Fruit fly (Drosophila melanogaster) S2 (cell line): ENCODE results near the gene CG7402.

Experiments
- CG8478 ChIP-seq: fragments of >200 bp; optimal IDR thresholded peaks from 2 replicates; lab custom pipeline; 2018
- CTCF ChIP-seq, 2 experiments: fragments of >200 bp; optimal IDR thresholded peaks; 2 replicates each; lab custom pipeline; 2018

CG7402 gene

DNA sequence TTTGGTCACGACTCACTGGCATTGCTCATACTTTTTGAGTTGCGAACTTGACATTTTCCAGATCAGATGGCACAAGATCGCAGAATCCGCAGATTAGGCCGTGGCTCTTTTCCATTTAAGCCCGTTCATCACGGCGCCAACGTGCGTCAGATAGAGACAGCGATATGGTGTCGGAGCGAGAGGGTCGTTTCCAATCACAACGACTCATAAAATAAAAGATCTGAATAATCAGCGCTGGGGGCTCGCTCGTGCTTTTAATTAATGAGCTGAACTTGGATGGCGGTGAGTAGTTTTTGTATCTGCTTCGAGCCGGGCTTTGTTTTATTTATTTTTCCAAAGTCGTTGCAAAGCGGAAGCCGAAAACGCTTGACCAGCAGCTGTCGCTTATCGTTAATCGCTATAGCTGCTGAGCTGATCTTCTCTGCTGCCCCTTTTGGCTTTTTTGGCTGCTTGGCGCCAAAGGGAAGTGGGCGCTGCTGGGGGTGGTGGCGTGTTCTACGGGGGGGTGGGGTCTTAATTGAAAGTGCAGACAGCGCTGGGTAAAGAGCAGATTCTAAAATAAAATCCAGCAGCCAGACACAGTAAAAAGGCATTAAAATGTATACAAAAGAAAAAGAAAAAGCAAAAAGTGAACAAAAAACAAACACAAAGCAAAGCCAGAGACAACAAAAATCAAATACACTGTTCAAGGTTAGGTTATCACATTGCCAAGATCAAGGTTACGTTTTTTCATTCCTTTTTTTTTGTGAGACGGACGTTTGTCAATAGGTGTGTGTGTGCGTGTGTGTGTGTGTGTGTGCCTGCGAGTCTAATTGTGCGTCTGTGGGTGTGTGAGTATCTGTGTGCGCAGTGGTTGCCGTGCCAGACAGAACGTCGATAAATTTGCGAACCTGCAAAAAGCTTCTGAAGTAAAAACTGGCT, 34.9 kb downstream of the CG7402 start:
- TF ChIP-seq CG8478 (lab: Kevin White, UChicago) (no peak), CTCF (optimal IDR thresholded peaks at IDR 0.05; lab: Kevin White, UChicago) (no peak)

DNA sequence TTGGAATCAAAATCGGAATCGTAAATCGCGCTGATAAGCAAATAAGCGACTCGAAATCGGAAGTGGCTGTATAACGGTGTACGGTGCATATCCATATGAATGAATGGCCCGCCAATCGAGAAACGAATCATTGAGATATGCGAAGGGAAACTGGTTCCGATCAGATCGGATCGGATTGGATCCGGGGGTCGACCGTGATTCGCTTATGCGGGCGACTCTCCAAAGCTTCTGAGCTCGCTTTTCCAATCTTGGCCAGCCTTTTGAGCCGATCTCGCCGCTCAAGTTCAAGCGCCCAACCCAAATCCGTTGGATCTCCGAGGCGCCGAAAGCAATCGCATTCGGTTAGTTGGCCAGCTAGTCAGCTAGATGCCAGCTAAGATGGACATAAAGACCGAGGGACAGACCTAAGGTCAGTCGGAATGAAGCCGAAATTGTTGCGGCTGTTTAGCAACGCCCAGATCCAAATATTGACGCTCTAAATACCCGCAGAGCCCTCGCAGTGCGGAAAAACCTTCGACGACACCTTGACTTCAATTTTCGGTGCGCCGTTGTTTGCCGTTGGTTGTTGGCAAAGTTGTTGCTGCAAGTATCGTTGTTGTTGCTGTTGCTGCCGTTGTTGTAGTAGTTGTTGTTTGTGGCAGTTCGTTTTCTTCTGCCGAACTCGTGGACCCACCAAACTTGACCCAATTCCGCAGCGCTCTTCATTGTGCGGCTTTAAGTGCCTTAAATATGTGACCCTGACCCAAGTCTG, 36.7 kb downstream of the CG7402 start:
- TF ChIP-seq CTCF (optimal IDR thresholded peaks at IDR 0.05; lab: Kevin White, UChicago) (no peak), CG8478 (lab: Kevin White, UChicago) (no peak)

DNA sequence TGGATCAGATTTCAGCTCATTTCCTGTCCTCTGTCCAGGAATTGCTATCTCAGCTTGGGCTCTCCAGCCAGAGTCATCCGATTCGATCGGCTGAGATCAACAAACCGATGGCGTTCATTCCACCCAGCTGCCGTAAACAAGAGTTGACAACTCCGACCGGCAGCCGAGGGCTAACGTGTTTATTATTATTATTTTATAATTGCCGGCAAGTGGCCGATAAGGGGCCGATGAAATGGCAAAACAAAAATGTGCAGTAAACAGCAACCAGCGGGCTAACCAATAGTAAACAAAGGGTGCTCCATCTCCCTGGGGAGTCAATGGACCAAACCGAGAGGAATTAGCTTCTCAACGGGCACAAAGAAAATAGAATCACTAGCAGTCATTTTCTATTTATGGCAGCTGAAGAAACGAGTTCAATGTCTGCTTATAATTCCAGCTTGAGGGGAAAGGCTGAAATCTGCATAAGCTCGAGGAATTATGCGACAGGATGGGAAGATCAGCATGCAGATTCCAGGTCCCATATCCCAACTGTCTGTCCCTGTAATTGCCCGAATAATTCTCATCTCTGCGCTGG, 37.8 kb downstream of the CG7402 start:
- TF ChIP-seq CTCF (optimal IDR thresholded peaks at IDR 0.05; lab: Kevin White, UChicago) (no peak), CG8478 (lab: Kevin White, UChicago) (no peak)

DNA sequence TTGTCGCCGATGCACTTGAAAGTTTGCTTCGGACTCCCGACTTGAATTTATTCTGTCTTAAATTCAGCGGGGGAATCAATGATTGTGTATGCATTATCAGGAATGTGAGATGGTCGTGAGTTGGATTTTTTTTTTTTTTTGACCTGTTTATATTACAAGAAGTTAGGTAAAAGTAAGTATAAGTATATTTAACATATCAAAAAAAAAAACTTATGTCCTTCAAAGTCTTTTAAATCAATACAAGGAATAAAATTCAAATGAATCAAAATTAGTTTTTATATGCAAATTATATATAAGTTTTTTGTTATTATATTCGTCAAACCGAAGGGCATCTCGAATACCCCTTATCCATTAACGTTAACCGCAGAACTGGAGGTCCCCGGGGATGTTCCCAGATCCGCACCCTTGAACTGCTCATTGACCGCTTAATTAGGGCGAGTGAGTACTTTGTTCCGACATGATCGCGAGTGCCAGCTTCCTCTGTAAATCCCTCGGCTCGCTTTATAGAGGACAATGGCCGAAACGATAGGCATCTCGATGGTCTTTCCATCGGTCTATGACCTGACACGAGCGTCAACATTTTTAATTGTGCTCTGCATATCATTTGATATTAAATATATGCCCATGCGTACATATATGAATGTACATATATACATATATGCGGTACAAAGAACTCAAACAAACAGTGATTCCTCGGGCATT, 39.2 kb downstream of the CG7402 start:
- TF ChIP-seq CTCF (optimal IDR thresholded peaks at IDR 0.05; lab: Kevin White, UChicago) (no peak), CG8478 (lab: Kevin White, UChicago) (no peak)

DNA sequence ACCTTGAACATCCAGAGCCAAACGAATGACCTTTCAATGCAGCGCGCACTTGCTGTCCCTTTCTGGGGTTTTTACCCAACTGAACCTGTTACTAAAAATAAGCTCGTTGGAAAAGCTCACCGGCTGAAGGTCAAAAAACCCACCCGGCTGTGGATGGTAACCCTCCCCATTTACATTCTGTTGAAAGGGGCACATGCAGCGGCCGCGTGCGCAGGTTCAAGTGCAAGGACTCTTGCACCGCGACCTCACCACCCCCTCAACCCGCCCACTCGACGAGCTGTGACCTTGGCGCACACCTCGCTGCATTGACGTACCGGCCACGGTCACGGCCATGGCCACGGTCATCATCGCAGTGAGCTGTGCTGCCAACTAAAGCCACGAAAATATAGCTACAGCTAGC, 40.6 kb downstream of the CG7402 start:
- TF ChIP-seq CTCF (optimal IDR thresholded peaks at IDR 0.05; lab: Kevin White, UChicago) (no peak), CG8478 (lab: Kevin White, UChicago) (no peak)

DNA sequence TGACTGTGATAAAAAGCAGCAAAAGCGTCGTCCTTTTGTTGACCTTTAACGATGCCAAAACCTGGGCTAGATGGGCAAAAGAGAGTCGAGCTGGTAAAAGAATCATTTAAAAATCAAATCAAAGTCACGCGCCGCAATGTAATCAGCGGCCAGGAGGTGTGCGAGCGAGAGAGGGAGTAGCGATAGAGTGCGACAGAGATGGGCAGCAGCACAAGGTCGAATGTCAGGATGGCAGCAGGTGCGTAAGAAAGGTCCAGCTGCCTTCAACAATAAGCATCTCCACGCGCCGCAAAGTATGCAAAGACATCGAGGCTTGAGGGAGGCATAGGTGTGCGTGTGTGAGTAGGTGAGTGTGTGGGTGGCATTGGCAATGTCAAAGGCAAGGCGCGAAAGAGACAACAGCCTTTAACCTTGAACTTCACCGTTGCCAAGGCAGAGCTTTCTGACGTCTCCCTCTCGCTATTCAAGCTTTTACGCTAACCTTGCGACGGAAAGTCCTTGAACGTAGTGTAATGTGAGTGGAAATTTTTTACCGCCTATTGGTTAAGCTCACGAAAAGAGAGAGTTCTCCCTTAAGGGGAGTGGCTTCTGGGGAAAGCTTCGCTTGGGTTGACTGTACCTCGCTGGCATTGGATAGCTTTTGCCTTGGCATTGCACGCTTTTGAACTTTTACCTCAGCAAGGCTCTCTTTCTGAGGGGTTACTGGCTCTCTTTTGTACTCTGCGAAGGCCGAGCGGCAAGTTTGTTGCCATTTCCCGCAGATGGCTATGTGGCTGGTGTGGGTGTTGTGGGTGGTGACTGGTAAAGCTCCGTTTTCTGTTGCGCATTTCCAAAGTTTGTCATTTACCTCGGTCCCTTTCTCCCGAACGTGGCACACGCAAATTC, 42.4 kb downstream of the CG7402 start:
- TF ChIP-seq CTCF (optimal IDR thresholded peaks at IDR 0.05; lab: Kevin White, UChicago) (no peak), CG8478 (lab: Kevin White, UChicago) (no peak)

DNA sequence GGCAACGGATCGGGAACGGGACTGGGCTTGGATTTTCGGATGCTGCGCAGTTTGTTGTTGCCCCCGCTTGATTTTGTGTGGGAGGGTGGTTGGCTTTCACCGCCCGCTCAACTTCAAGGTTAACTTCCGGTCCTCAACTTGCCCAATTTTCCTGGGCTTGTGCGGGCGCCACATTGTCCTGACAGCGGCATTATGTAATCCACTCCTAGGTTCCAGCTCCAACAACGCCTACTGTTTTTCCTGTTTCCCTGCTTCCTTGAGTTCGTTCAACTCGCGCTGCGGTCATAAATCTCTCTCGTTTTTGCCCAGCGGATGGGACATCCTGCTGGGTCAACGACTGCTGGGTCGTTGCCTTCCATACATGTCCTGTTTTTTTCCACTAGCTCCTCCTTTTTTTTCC, 44.4 kb downstream of the CG7402 start:
- TF ChIP-seq CG8478 (lab: Kevin White, UChicago) (no peak), CTCF (optimal IDR thresholded peaks at IDR 0.05; lab: Kevin White, UChicago) (no peak)

DNA sequence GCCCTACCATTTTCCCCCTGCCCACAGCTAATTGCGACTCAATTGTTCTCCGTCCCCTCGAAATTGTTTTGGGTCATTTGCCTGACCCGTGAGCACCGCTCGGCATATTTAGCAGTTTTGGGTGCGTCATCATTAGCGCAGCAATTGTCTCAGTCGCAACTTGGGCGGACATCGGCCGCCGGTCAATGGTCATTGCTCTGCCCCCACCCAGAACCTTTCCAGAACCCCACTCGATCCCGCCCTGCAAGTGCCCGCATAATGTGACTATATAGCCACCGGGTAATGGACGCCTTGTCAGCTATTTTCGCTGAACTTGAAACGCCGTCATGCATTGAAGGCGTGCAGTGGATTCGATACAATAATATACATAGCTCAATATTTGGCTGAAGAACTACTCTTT, 45.6 kb downstream of the CG7402 start:
- TF ChIP-seq CTCF (optimal IDR thresholded peaks at IDR 0.05; lab: Kevin White, UChicago) (no peak), CG8478 (lab: Kevin White, UChicago) (no peak)

DNA sequence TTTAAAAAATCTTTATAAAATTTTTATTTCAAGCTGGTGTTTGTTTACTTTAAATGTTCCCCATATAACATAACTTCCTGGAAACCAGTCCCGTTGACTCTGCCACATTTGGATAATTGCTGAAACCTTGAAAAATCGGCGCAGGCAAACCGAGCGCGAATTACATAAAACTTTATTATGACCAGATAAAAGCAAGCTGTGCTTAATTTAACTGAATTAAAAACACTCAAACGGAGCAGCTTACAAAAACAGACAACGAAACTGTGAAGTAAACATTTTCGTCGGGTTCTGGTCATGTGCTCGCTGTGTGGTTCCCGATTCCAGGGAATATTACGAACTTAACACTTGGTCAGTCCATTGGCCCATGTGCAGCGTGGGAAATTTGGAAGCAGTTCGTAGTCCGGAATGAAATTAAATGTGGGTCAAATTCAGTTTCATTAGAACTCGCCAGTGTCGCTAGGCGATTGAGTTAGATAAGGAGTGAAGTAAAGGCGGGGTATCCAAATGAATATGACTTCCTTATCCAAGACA, 46.3 kb downstream of the CG7402 start:
- no peak for TF ChIP-seq CTCF (optimal IDR thresholded peaks at IDR 0.05; lab: Kevin White, UChicago)
- no peak for TF ChIP-seq CG8478 (lab: Kevin White, UChicago)

DNA sequence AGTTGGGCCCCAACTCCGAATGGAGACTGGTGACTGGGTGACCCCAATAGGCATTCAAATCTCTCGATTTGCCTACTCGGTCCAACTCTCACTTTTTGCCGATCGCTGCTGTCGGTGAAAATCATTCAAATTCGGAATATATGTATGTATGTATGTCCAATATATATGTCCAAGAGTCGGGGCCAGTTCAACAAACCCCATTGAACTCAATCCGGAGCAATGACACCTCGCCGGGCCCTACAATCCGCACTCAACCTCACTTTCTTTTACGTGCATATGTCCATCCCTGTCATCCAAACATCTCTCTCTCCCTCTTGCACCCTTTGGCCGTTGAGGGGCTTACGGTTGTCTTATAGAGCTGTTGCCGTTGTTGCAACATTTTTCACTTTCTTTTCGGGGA, 47.5 kb downstream of the CG7402 start:
- TF ChIP-seq CG8478 (lab: Kevin White, UChicago) (no peak), CTCF (optimal IDR thresholded peaks at IDR 0.05; lab: Kevin White, UChicago) (no peak)

DNA sequence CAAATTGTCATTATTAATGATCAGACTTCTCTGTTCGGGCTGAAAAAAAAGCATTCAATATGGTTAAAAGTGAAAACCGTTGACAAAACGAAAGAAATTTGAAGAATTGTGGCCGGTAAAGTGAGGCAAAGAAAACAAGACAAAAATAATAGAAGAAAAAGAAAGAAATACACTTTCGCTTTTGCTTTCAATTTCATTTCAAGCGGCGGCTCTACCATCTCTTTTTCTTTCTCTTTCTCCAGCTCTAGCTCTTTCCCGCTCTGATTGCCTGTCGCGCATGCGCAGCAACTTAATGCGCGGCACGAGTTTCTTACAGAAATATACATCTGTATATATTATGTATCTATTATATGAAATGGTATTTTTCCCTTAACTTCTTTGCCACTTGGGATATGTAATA, 49.8 kb downstream of the CG7402 start:
- TF ChIP-seq CTCF (optimal IDR thresholded peaks at IDR 0.05; lab: Kevin White, UChicago) (no peak), CG8478 (lab: Kevin White, UChicago) (no peak)

DNA sequence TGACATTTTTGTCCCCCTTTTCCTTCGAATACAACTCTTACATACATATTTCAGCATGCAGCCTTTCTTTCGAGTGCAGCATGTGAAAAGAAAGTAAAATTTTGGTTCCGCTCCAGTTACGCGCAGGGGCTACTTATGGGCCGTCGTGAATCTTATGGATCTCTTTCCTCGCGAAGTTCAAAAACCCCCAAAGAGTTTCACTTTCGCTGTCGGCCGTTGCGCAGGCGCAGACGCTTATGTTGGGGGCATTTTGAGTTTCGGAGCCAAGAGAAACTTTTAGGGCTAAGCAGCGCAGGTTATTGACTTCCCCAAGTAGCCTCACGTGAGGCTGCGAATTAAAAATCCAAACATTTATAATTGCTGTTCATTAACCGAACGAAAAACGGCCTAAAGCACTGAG, 51.1 kb downstream of the CG7402 start:
- no peak for TF ChIP-seq CG8478 (lab: Kevin White, UChicago)
- TF ChIP-seq CTCF (optimal IDR thresholded peaks at IDR 0.05; lab: Kevin White, UChicago), result no peak

DNA sequence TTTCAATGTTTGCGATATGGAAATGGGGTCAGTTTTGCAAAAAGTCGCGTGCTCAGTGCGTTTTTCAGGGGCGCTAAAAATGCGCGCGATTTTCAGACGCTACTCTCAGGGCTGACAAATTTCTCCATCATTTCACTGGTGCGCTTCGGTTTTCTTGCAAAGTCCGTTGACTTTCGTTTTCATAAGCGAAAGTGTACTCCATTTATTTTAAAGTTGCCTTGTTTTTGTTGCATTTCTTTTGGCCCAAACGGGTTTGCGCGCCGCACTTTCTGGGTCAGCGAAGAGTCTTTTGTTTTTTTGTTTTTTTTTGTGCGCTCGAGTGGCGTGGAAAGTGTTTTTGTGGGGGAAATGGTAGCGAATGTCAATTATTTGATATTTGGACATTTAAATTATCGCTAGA, 52.1 kb downstream of the CG7402 start:
- no peak for TF ChIP-seq CG8478 (lab: Kevin White, UChicago)
- no peak for TF ChIP-seq CTCF (optimal IDR thresholded peaks at IDR 0.05; lab: Kevin White, UChicago)
